Worm (Caenorhabditis elegans): ENCODE results near the gene pgm-1.

Gene pgm-1

DNA sequence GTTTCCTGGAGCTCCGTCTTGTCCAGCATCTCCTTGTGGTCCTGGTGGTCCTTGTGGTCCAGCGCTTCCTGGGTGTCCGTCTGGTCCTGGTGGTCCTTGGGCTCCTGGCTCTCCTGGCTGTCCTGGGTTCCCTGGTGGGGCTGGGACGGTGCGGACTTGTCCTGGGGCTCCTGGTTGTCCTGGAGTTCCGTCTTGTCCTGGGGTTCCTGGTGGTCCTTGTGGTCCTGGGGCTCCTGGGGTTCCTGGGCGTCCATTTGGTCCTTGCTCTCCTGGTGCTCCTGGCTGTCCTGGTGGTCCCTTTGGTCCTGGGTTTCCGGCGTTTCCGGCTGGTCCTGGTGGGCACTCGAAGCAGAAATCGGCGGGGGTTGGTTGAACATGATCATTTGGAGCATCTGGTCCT is 22.4 kb upstream of the pgm-1 start:
- 0 out of 2 replicates have a peak, but pooled peaks have one; percentile 23 for TF ChIP-seq snpc-1.2 (GFP tag; IDR thresholded peaks at IDR 0.05)
- TF ChIP-seq set-16 (GFP tag; IDR thresholded peaks at IDR 0.05), result peak; percentile 97

- no peak for TF ChIP-seq nhr-102 (tag; optimal IDR thresholded peaks at IDR 0.05)
Observed at ce11 chrII:4867476-4867875, 21.8 kb upstream of the pgm-1 start, which contains the start of gene col-17. Gene col-17, minus strand, starts transcription at chrII:4867576.

- 0 out of 2 replicates have a peak, but pooled peaks have one; percentile 33 for TF ChIP-seq egl-43 (GFP tag; IDR thresholded peaks at IDR 0.05)
- no peak for TF ChIP-seq spr-3 (GFP tag; optimal IDR thresholded peaks at IDR 0.05)
- TF ChIP-seq madf-9 (GFP tag; conservative IDR thresholded peaks at IDR 0.05), result peak; percentile 2; the same call in 1 of the 2 replicates
- 0 out of 2 replicates have a peak, but pooled peaks have one; percentile 29 for TF ChIP-seq ctbp-1 (GFP tag; IDR thresholded peaks at IDR 0.05)
- peak; percentile 7 for TF ChIP-seq aha-1 (tag)
- TF ChIP-seq mxl-2 (GFP tag; conservative IDR thresholded peaks at IDR 0.05), result no peak
- peak; percentile 98 for TF ChIP-seq set-16 (GFP tag; IDR thresholded peaks at IDR 0.05)
Observed at ce11 chrII:4869793-4870343, 19.4 kb upstream of the pgm-1 start.

- TF ChIP-seq hlh-30 (tag; optimal IDR thresholded peaks at IDR 0.05; ENCODE audit: insufficient read depth) (no peak), dpl-1 (GFP tag; optimal IDR thresholded peaks at IDR 0.05) (no peak), T26A8.4 (GFP tag; IDR thresholded peaks at IDR 0.05) (no peak), vab-7 (GFP tag; IDR thresholded peaks at IDR 0.05) (no peak), pqm-1 (tag; optimal IDR thresholded peaks at IDR 0.05) (no peak), nhr-10 (tag; optimal IDR thresholded peaks at IDR 0.05) (no peak), mdt-29 (GFP tag; IDR thresholded peaks at IDR 0.05) (no peak), nhr-11 (tag; optimal IDR thresholded peaks at IDR 0.05) (no peak), zfp-3 (GFP tag; conservative IDR thresholded peaks at IDR 0.05) (no peak), F10B5.3 (tag; optimal IDR thresholded peaks at IDR 0.05) (no peak), spr-1 (tag; optimal IDR thresholded peaks at IDR 0.05) (no peak), ces-1 (GFP tag; optimal IDR thresholded peaks at IDR 0.05) (no peak)
Observed at ce11 chrII:4870691-4871090, 18.5 kb upstream of the pgm-1 start, which contains the start of gene col-20. Gene col-20, minus strand, starts transcription at chrII:4870791.

DNA sequence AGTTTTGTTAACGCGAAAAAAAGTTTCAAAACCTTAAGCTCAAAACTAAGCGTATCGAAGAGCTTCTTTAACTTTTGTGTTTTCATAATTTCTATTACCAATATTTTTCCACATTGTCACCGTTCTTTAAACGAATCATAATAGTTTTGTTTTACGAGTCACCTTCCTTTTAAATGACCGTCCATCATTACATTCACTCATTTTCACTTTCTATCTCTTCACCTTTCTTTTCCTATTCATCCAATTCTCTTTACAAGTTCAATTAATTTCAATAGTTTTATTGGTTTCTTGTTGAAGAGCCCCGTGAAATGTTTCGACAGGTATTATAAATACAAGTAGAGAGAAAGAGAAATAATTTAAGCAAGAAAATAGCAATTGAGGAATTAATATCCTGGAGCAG is 17.4 kb upstream of the pgm-1 start:
- TF ChIP-seq nhr-102 (tag; optimal IDR thresholded peaks at IDR 0.05) (no peak), ceh-82 (tag; optimal IDR thresholded peaks at IDR 0.05) (peak; percentile 20), arid-1 (GFP tag; conservative IDR thresholded peaks at IDR 0.05) (no peak)

- 0 out of 2 replicates have a peak, but pooled peaks have one; percentile 17 for TF ChIP-seq T26A8.4 (GFP tag; IDR thresholded peaks at IDR 0.05)
- 0 out of 2 replicates have a peak, but pooled peaks have one; percentile 13 for TF ChIP-seq Y48G9A.11 (GFP tag; IDR thresholded peaks at IDR 0.05)
- TF ChIP-seq F26F4.8 (GFP tag; conservative IDR thresholded peaks at IDR 0.05), result 0 out of 2 replicates have a peak, but pooled peaks have one; percentile 24
- peak; percentile 98 for TF ChIP-seq set-16 (GFP tag; IDR thresholded peaks at IDR 0.05)
- TF ChIP-seq madf-5 (GFP tag; IDR thresholded peaks at IDR 0.05), result 0 out of 4 replicates have a peak, but pooled peaks of 1 of the 2 experiments have one; percentile 49
Observed at ce11 chrII:4872359-4872758, 16.9 kb upstream of the pgm-1 start.

DNA sequence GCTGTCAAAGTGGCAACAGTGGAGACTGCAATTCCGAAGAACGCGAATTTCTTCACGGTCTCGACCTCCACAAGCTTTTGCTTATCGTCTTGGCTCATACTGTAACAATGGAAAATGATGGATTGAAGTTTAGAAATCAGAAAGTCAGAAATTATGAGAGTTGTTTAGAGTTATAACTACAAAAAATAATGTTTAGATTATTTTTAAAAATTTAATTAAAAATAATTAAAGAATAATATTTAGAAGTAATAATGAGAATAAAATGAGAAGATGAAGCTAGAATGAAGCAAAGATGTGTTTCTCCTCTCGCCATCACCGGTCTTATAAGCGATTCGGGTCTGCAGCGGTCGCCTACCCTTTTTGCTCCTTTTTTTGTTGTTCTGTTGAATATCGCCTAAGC is 16.2 kb upstream of the pgm-1 start, which contains the start of gene col-73:
TSS of gene col-73 (minus strand) at position 101 of the 400 bp plus-strand sequence.
- TF ChIP-seq pqm-1 (tag; optimal IDR thresholded peaks at IDR 0.05) (no peak), hlh-11 (tag; optimal IDR thresholded peaks at IDR 0.05) (no peak), nhr-48 (tag; optimal IDR thresholded peaks at IDR 0.05) (no peak), set-16 (GFP tag; IDR thresholded peaks at IDR 0.05) (no peak), zip-2 (tag; optimal IDR thresholded peaks at IDR 0.05) (no peak), aly-2 (tag; optimal IDR thresholded peaks at IDR 0.05) (no peak), F26F4.8 (GFP tag; conservative IDR thresholded peaks at IDR 0.05) (no peak), lir-3 (tag; optimal IDR thresholded peaks at IDR 0.05) (no peak), zfp-3 (GFP tag; conservative IDR thresholded peaks at IDR 0.05) (no peak), cey-2 (tag; optimal IDR thresholded peaks at IDR 0.05; ENCODE audit: borderline replicate concordance, insufficient read depth) (no peak), lin-38 (GFP tag; IDR thresholded peaks at IDR 0.05) (no peak), mdl-1 (tag; optimal IDR thresholded peaks at IDR 0.05) (no peak)

All from whole organism, L4 larva.